Fruit fly (Drosophila melanogaster) whole organism, wandering third instar larva: ENCODE results near the gene CG32037.

ENCODE experiments used
- Abd-B ChIP-seq: fragments of >200 bp; optimal IDR thresholded peaks from 2 replicates; lab custom pipeline; 2017; ENCODE audit warnings: missing biosample characterization, missing genetic modification characterization
- CG32264 ChIP-seq: fragments of 200-800 bp; sonication (Bioruptor generic); optimal IDR thresholded peaks from 2 replicates; lab custom pipeline; 2016; ENCODE audit warnings: missing biosample characterization, missing genetic modification characterization
- CG9705 ChIP-seq: fragments of 200-800 bp; sonication (Bioruptor generic); optimal IDR thresholded peaks from 2 replicates; lab custom pipeline; 2018; ENCODE audit warnings: missing biosample characterization, mild to moderate bottlenecking, missing genetic modification characterization
- Dfd ChIP-seq: fragments of >200 bp; optimal IDR thresholded peaks from 2 replicates; lab custom pipeline; 2017; ENCODE audit warnings: missing biosample characterization, missing genetic modification characterization
- Dif ChIP-seq: fragments of 200-275, 200-300 bp; sonication (Bioruptor generic); optimal IDR thresholded peaks from 2 replicates; lab custom pipeline; 2018; ENCODE audit warnings: missing biosample characterization, missing genetic modification characterization; ENCODE audit not compliant: partially characterized antibody
- GATAd ChIP-seq: sonication (Bioruptor generic); optimal IDR thresholded peaks from 2 replicates; lab custom pipeline; 2016; ENCODE audit warnings: missing biosample characterization, missing genetic modification characterization
- Hnf4 ChIP-seq: fragments of 200-800 bp; sonication (Bioruptor generic); optimal IDR thresholded peaks from 2 replicates; lab custom pipeline; 2016; ENCODE audit warnings: missing biosample characterization, mild to moderate bottlenecking, missing genetic modification characterization
- Hr78 ChIP-seq: fragments of >200 bp; optimal IDR thresholded peaks from 2 replicates; lab custom pipeline; 2017; ENCODE audit warnings: missing biosample characterization, missing genetic modification characterization
- Hr83 ChIP-seq: fragments of 200-300 bp; sonication (Bioruptor generic); optimal IDR thresholded peaks from 2 replicates; lab custom pipeline; 2016; ENCODE audit warnings: missing biosample characterization, mild to moderate bottlenecking, missing genetic modification characterization, moderate library complexity; ENCODE audit not compliant: poor library complexity, severe bottlenecking
- Jra ChIP-seq: sonication (Bioruptor generic); optimal IDR thresholded peaks from 2 replicates; lab custom pipeline; 2016; ENCODE audit warnings: missing biosample characterization, missing genetic modification characterization
- Mio ChIP-seq: sonication (Bioruptor generic); optimal IDR thresholded peaks from 2 replicates; lab custom pipeline; 2016; ENCODE audit warnings: missing biosample characterization, missing genetic modification characterization
- Myc ChIP-seq: fragments of >200 bp; optimal IDR thresholded peaks from 2 replicates; lab custom pipeline; 2017
- N ChIP-seq: fragments of >200 bp; optimal IDR thresholded peaks from 2 replicates; lab custom pipeline; 2018; ENCODE audit warnings: missing biosample characterization, missing external identifiers, missing genetic modification characterization
- Rel ChIP-seq, 2 experiments: fragments of 200-800 bp; sonication (Bioruptor generic) in 1 of 2; optimal IDR thresholded peaks; 2 replicates in 1 of 2; 3 replicates in 1 of 2; lab custom pipeline; 2016 to 2019; ENCODE audit warnings: mild to moderate bottlenecking in 2 of 2, missing biosample characterization in 2 of 2, missing genetic modification characterization in 2 of 2, moderate library complexity in 1 of 2
- Sp1 ChIP-seq: fragments of 200-800 bp; sonication (Bioruptor generic); optimal IDR thresholded peaks from 3 replicates; lab custom pipeline; 2019; ENCODE audit warnings: missing biosample characterization, mild to moderate bottlenecking, missing genetic modification characterization, moderate library complexity
- Vsx2 ChIP-seq: fragments of 200-300, 225-300 bp; sonication (Bioruptor generic); optimal IDR thresholded peaks from 2 replicates; lab custom pipeline; 2018; ENCODE audit warnings: missing biosample characterization, missing genetic modification characterization; ENCODE audit not compliant: partially characterized antibody
- brk ChIP-seq: fragments of 200-800 bp; sonication (Bioruptor generic); optimal IDR thresholded peaks from 2 replicates; lab custom pipeline; 2016; ENCODE audit warnings: missing biosample characterization, mild to moderate bottlenecking, missing genetic modification characterization
- dl ChIP-seq, 2 experiments: fragments of 175-275, 200-275 bp in 1 of 2; fragments of 200-275 bp in 1 of 2; sonication (Bioruptor generic); optimal IDR thresholded peaks; lab custom pipeline; 2018; ENCODE audit warnings: mild to moderate bottlenecking in 2 of 2, missing biosample characterization in 2 of 2, missing genetic modification characterization in 2 of 2, moderate library complexity in 2 of 2; ENCODE audit not compliant: partially characterized antibody in 2 of 2, insufficient read depth in 1 of 2
- dmrt93B ChIP-seq: fragments of 200-800 bp; sonication (Bioruptor generic); optimal IDR thresholded peaks from 2 replicates; lab custom pipeline; 2018; ENCODE audit warnings: missing biosample characterization, mild to moderate bottlenecking, missing genetic modification characterization
- ey ChIP-seq: fragments of 200-800 bp; sonication (Bioruptor generic); optimal IDR thresholded peaks from 2 replicates; lab custom pipeline; 2016; ENCODE audit warnings: missing biosample characterization, missing genetic modification characterization
- foxo ChIP-seq, 2 experiments: fragments of 200-800 bp; sonication (Bioruptor generic); optimal IDR thresholded peaks; 2 replicates in 1 of 2; 3 replicates in 1 of 2; lab custom pipeline; 2016 to 2017; ENCODE audit warnings: missing biosample characterization in 2 of 2, missing genetic modification characterization in 2 of 2
- fru ChIP-seq: fragments of 200-800 bp; sonication (Bioruptor generic); optimal IDR thresholded peaks from 3 replicates; lab custom pipeline; 2016; ENCODE audit warnings: missing biosample characterization, mild to moderate bottlenecking, missing genetic modification characterization
- h ChIP-seq: fragments of 200-800 bp; sonication (Bioruptor generic); optimal IDR thresholded peaks from 3 replicates; lab custom pipeline; 2016; ENCODE audit warnings: missing biosample characterization, mild to moderate bottlenecking, missing genetic modification characterization
- jim ChIP-seq: fragments of 175-275, 200-325 bp; sonication (Bioruptor generic); optimal IDR thresholded peaks from 2 replicates; lab custom pipeline; 2016; ENCODE audit warnings: missing biosample characterization, mild to moderate bottlenecking, missing genetic modification characterization
- lola ChIP-seq: fragments of >200 bp; optimal IDR thresholded peaks from 2 replicates; lab custom pipeline; 2017; ENCODE audit warnings: missing biosample characterization, missing genetic modification characterization
- pan ChIP-seq: fragments of >200 bp; optimal IDR thresholded peaks from 2 replicates; lab custom pipeline; 2017
- psq ChIP-seq: fragments of 200-800 bp; sonication (Bioruptor generic); optimal IDR thresholded peaks from 3 replicates; lab custom pipeline; 2017; ENCODE audit warnings: missing biosample characterization, mild to moderate bottlenecking, missing genetic modification characterization, moderate library complexity
- rgr ChIP-seq: fragments of 200-800 bp; sonication (Bioruptor generic); optimal IDR thresholded peaks from 3 replicates; lab custom pipeline; 2016; ENCODE audit warnings: missing biosample characterization, mild to moderate bottlenecking, missing genetic modification characterization
- sage ChIP-seq: fragments of 200-800 bp; sonication (Bioruptor generic); optimal IDR thresholded peaks from 2 replicates; lab custom pipeline; 2016; ENCODE audit warnings: missing biosample characterization, mild to moderate bottlenecking, missing genetic modification characterization
- sv ChIP-seq: fragments of 200-800 bp; sonication (Bioruptor generic); optimal IDR thresholded peaks from 3 replicates; lab custom pipeline; 2016; ENCODE audit warnings: missing biosample characterization, missing genetic modification characterization
- tai ChIP-seq: sonication (Bioruptor generic); optimal IDR thresholded peaks from 2 replicates; lab custom pipeline; 2016; ENCODE audit warnings: missing biosample characterization, missing genetic modification characterization
- usp ChIP-seq: fragments of >200 bp; optimal IDR thresholded peaks from 2 replicates; lab custom pipeline; 2017; ENCODE audit warnings: missing biosample characterization, missing genetic modification characterization
- woc ChIP-seq: sonication (Bioruptor generic); optimal IDR thresholded peaks from 2 replicates; lab custom pipeline; 2016; ENCODE audit warnings: missing biosample characterization, mild to moderate bottlenecking, missing genetic modification characterization

Gene CG32037

DNA sequence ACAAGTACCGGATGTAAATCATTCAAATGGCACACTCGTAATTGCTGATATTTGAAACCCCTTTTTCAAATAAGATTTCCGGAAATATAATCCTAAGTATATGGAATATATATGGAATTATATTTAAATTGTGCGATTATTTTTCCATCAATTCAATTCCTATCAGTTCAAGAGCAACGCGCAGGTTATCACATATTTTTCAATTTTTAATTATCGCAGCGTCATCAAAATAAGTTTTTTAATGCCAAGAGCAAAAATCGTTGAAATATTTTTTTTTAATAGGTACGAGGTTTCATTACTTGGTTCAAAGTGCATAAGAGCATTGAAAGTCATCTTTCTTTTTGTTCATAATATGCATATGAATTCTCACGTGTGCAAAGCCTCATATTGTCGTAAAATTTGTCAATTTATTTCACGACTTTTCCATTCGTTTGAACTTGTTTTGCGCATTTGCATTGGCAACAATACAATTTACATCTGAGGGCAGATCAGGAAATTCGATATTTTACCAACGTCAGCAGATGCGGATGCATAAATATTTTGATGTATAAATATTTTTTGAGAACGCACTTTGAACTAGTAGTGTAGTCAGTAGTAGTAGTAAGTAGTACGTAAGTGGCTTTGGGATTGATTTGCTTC, 6.1 kb upstream of the CG32037 start:
- no peak for TF ChIP-seq Jra
- no peak for TF ChIP-seq jim (GFP tag; lab: Kevin White, UChicago)
- TF ChIP-seq h: no peak
- TF ChIP-seq Hr83 (GFP tag; lab: Kevin White, UChicago): no peak
- no peak for TF ChIP-seq CG9705 (GFP tag; lab: Kevin White, UChicago)
- TF ChIP-seq sv (GFP tag; lab: Kevin White, UChicago): no peak
- TF ChIP-seq ey (GFP tag; lab: Kevin White, UChicago): no peak
- TF ChIP-seq pan: no peak
- TF ChIP-seq Dif (GFP tag; lab: Kevin White, UChicago): no peak

DNA sequence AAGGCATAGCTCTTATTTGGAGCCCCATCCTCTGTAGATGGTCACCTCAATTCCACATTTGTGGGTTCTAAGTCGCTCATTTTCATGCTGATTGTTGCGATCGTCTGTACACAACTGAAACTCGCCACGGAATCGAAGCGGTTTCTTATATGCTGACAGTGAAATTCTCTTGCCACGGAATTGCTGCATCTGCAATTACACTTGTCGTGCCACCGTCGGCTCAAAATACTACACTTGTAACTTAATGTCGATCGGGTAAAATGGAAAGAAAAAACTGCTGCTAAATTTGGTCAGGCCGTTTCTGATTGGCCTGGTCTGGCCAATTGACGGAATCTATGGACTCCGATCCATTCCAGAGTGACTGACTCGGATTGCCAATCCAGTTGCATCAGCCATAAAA, 5.2 kb upstream of the CG32037 start:
- TF ChIP-seq Vsx2 (GFP tag; lab: Kevin White, UChicago) (no peak), dmrt93B (GFP tag; lab: Kevin White, UChicago) (no peak), Rel (GFP tag; optimal IDR thresholded peaks at IDR 0.05; lab: Kevin White, UChicago) (no peak), Rel (tag; optimal IDR thresholded peaks at IDR 0.05; lab: Kevin White, UChicago) (no peak), CG32264 (GFP tag; lab: Kevin White, UChicago) (no peak), Hr78 (GFP tag; lab: Kevin White, UChicago) (no peak), woc (GFP tag; lab: Kevin White, UChicago) (no peak), Hnf4 (GFP tag; lab: Kevin White, UChicago) (no peak), dl (GFP tag; optimal IDR thresholded peaks at IDR 0.05; lab: Kevin White, UChicago; ENCODE audit: insufficient read depth in 1 of 2, partially characterized antibody in 2 of 2) (no peak)

DNA sequence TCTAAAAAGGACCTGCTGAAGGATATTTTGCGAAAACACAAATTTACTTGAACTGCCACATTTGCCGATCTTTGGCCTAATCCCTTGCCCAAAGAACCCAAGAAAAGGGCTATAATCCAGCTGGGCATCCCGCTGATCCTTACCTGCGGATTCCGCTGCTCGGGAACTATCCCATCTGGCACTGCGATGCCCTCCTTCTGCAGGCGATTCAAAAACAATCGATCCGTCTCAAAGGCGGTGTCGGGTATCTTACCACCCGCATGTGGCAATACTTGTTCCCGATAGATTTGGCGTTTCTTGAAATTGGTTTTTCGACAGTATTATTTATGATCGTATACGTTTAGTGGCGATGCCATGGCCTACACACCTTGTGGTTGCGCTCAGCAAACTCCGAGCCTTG, 684 bp downstream of the CG32037 start:
- TF ChIP-seq fru (GFP tag; lab: Kevin White, UChicago) (no peak), Jra (no peak), tai (GFP tag; lab: Kevin White, UChicago) (no peak), psq (GFP tag; lab: Kevin White, UChicago) (no peak), CG32264 (GFP tag; lab: Kevin White, UChicago) (no peak), dmrt93B (GFP tag; lab: Kevin White, UChicago) (no peak), Myc (lab: Kevin White, UChicago) (no peak), Hr83 (GFP tag; lab: Kevin White, UChicago) (no peak), Dif (GFP tag; lab: Kevin White, UChicago) (no peak), GATAd (no peak), ey (GFP tag; lab: Kevin White, UChicago) (no peak), sage (no peak), N (GFP tag; lab: Kevin White, UChicago) (no peak)

DNA sequence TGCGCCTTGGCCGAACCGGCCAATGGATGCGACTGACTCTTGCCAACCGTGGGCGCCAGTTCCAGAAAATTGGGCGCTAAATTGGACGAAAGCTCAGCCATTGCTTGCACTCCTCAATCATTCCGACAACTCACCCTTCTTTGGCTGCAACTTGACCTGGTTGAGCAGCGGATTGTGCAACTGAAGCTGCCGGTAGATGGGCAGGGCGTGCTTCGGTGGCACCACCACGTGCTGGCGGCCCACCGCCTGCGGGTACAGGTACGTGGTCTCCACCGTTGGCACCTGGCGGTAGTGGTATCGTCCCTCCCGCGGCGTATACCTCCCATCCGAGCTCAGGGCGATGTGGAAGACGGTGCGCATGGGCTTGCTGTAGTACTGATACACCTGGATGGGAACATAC, 1.6 kb downstream of the CG32037 start:
- TF ChIP-seq usp (GFP tag; lab: Kevin White, UChicago) (no peak), Abd-B (GFP tag; lab: Kevin White, UChicago) (no peak), lola (GFP tag; lab: Kevin White, UChicago) (no peak), Mio (GFP tag; lab: Kevin White, UChicago) (no peak), Vsx2 (GFP tag; lab: Kevin White, UChicago) (no peak), foxo (GFP tag; optimal IDR thresholded peaks at IDR 0.05; lab: Kevin White, UChicago) (no peak), rgr (GFP tag; lab: Kevin White, UChicago) (no peak), jim (GFP tag; lab: Kevin White, UChicago) (no peak), sage (no peak), h (no peak), brk (GFP tag; lab: Kevin White, UChicago) (no peak), dl (GFP tag; optimal IDR thresholded peaks at IDR 0.05; lab: Kevin White, UChicago; ENCODE audit: insufficient read depth in 1 of 2, partially characterized antibody in 2 of 2) (no peak), fru (GFP tag; lab: Kevin White, UChicago) (no peak), dmrt93B (GFP tag; lab: Kevin White, UChicago) (no peak), Dfd (GFP tag; lab: Kevin White, UChicago) (no peak), Sp1 (GFP tag; lab: Kevin White, UChicago) (no peak), sv (GFP tag; lab: Kevin White, UChicago) (no peak), Myc (lab: Kevin White, UChicago) (no peak)
